Fruit fly (Drosophila melanogaster) whole organism, embryonic: Measurements from ENCODE around the gene Aprt.
A peak's percentile ranks its signal among the peaks of the same experiment; 100 is the strongest.

ENCODE experiments used
- B-H1 ChIP-seq: fragments of 200-800 bp; sonication (Bioruptor generic); IDR thresholded peaks from 3 replicates; pipeline ENCODE4 v1.3.6; 2022; ENCODE audit warnings: missing biosample characterization, missing genetic modification characterization
- Bdp1 ChIP-seq: fragments of 200-800 bp; sonication (Bioruptor generic); optimal IDR thresholded peaks from 3 replicates; lab custom pipeline; 2016; ENCODE audit warnings: missing biosample characterization, missing genetic modification characterization
- Bgb ChIP-seq: fragments of 200-800 bp; sonication (Bioruptor generic); IDR thresholded peaks from 2 replicates; pipeline ENCODE4 v1.3.6; 2022; ENCODE audit warnings: missing biosample characterization, missing genetic modification characterization; ENCODE audit not compliant: partially characterized antibody
- CG10147 ChIP-seq: fragments of 200-800 bp; sonication (Bioruptor generic); optimal IDR thresholded peaks from 2 replicates; lab custom pipeline; 2019; ENCODE audit warnings: missing biosample characterization, mild to moderate bottlenecking, missing genetic modification characterization, moderate library complexity
- CG10431 ChIP-seq: fragments of 200-800 bp; sonication (Bioruptor generic); optimal IDR thresholded peaks from 3 replicates; lab custom pipeline; 2018; ENCODE audit warnings: missing biosample characterization, mild to moderate bottlenecking, missing genetic modification characterization
- CG11085 ChIP-seq: fragments of 200-800 bp; sonication (Bioruptor generic); IDR thresholded peaks from 2 replicates; pipeline ENCODE4 v1.3.6; 2022; ENCODE audit warnings: missing biosample characterization, missing genetic modification characterization
- CG11247 ChIP-seq: fragments of 200-800 bp; sonication (Bioruptor generic); IDR thresholded peaks from 2 replicates; pipeline ENCODE4 v1.3.6; 2022; ENCODE audit warnings: missing biosample characterization, missing genetic modification characterization
- CG13296 ChIP-seq: fragments of 200-800 bp; sonication (Bioruptor generic); optimal IDR thresholded peaks from 3 replicates; lab custom pipeline; 2018; ENCODE audit warnings: missing biosample characterization, mild to moderate bottlenecking, missing genetic modification characterization
- CG13424 ChIP-seq: fragments of 200-800 bp; sonication (Bioruptor generic); optimal IDR thresholded peaks from 2 replicates; lab custom pipeline; 2019; ENCODE audit warnings: missing biosample characterization, mild to moderate bottlenecking, missing genetic modification characterization, moderate library complexity
- CG2116 ChIP-seq: fragments of 200-800 bp; sonication (Bioruptor generic); optimal IDR thresholded peaks from 3 replicates; lab custom pipeline; 2018; ENCODE audit warnings: missing biosample characterization, mild to moderate bottlenecking, missing genetic modification characterization
- CG2678 ChIP-seq: fragments of 200-800 bp; sonication (Bioruptor generic); optimal IDR thresholded peaks from 3 replicates; lab custom pipeline; 2019; ENCODE audit warnings: missing biosample characterization, mild to moderate bottlenecking, missing genetic modification characterization, moderate library complexity
- CG2875 ChIP-seq: fragments of 200-800 bp; sonication (Bioruptor generic); optimal IDR thresholded peaks from 2 replicates; lab custom pipeline; 2017; ENCODE audit warnings: missing biosample characterization, mild to moderate bottlenecking, missing genetic modification characterization, missing genetic modification reagents
- CG3065 ChIP-seq: fragments of 200-800 bp; sonication (Bioruptor generic); optimal IDR thresholded peaks from 2 replicates; lab custom pipeline; 2016; ENCODE audit warnings: missing biosample characterization, missing genetic modification characterization
- CG4282 ChIP-seq: fragments of 200-800 bp; sonication (Bioruptor generic); optimal IDR thresholded peaks from 2 replicates; lab custom pipeline; 2016; ENCODE audit warnings: missing biosample characterization, missing genetic modification characterization
- CG9215 ChIP-seq: fragments of 200-800 bp; sonication (Bioruptor generic); IDR thresholded peaks from 2 replicates; pipeline ENCODE4 v1.3.6; 2022; ENCODE audit warnings: missing biosample characterization, missing genetic modification characterization
- CG9609 ChIP-seq: fragments of 200-800 bp; sonication (Bioruptor generic); optimal IDR thresholded peaks from 3 replicates; lab custom pipeline; 2016; ENCODE audit warnings: missing biosample characterization, missing genetic modification characterization
- Dip2 ChIP-seq: fragments of 200-800 bp; sonication (Bioruptor generic); IDR thresholded peaks from 2 replicates; pipeline ENCODE4 v1.3.6; 2022; ENCODE audit warnings: missing biosample characterization, missing genetic modification characterization
- Dp ChIP-seq: fragments of 200-800 bp; sonication (Bioruptor generic); optimal IDR thresholded peaks from 2 replicates; lab custom pipeline; 2018; ENCODE audit warnings: missing biosample characterization, mild to moderate bottlenecking, missing genetic modification characterization, moderate library complexity
- Hand ChIP-seq: fragments of 200-800 bp; sonication (Bioruptor generic); optimal IDR thresholded peaks from 2 replicates; lab custom pipeline; 2017; ENCODE audit warnings: mild to moderate bottlenecking, missing biosample characterization, missing genetic modification reagents, missing genetic modification characterization
- Lhr ChIP-seq: fragments of 200-800 bp; sonication (Bioruptor generic); optimal IDR thresholded peaks from 3 replicates; lab custom pipeline; 2017; ENCODE audit warnings: mild to moderate bottlenecking, missing biosample characterization, missing genetic modification reagents, missing genetic modification characterization
- Mrtf ChIP-seq: fragments of 200-800 bp; sonication (Bioruptor generic); IDR thresholded peaks from 3 replicates; pipeline ENCODE4 v1.3.6; 2022; ENCODE audit warnings: missing biosample characterization, missing genetic modification characterization
- NK7.1 ChIP-seq: fragments of 200-800 bp; sonication (Bioruptor generic); optimal IDR thresholded peaks from 3 replicates; lab custom pipeline; 2016; ENCODE audit warnings: missing biosample characterization, missing genetic modification characterization
- Nf-YA ChIP-seq: fragments of 200-800 bp; sonication (Bioruptor generic); IDR thresholded peaks from 2 replicates; pipeline ENCODE4 v1.3.6; 2022; ENCODE audit warnings: missing biosample characterization, missing genetic modification characterization
- Nf-YB ChIP-seq: fragments of 200-800 bp; sonication (Bioruptor generic); optimal IDR thresholded peaks from 3 replicates; lab custom pipeline; 2019; ENCODE audit warnings: missing biosample characterization, mild to moderate bottlenecking, missing genetic modification characterization, moderate library complexity
- Opbp ChIP-seq: fragments of 200-800 bp; sonication (Bioruptor generic); IDR thresholded peaks from 3 replicates; pipeline ENCODE4 v1.3.6; 2022; ENCODE audit warnings: missing biosample characterization, missing genetic modification characterization; ENCODE audit not compliant: partially characterized antibody
- PHDP ChIP-seq: fragments of 200-800 bp; sonication (Bioruptor generic); optimal IDR thresholded peaks from 3 replicates; lab custom pipeline; 2018; ENCODE audit warnings: missing biosample characterization, mild to moderate bottlenecking, missing genetic modification characterization, moderate library complexity
- Ptx1 ChIP-seq: fragments of 200-800 bp; sonication (Bioruptor generic); IDR thresholded peaks from 2 replicates; pipeline ENCODE4 v1.3.6; 2022; ENCODE audit warnings: missing biosample characterization, missing genetic modification characterization
- Side ChIP-seq: fragments of 200-800 bp; sonication (Bioruptor generic); optimal IDR thresholded peaks from 2 replicates; lab custom pipeline; 2016; ENCODE audit warnings: missing biosample characterization, missing genetic modification characterization
- Sox102F ChIP-seq: fragments of 200-800 bp; sonication (Bioruptor generic); optimal IDR thresholded peaks from 2 replicates; lab custom pipeline; 2018; ENCODE audit warnings: missing biosample characterization, mild to moderate bottlenecking, missing genetic modification characterization, moderate library complexity
- ac ChIP-seq: fragments of 200-800 bp; sonication (Bioruptor generic); optimal IDR thresholded peaks from 3 replicates; lab custom pipeline; 2017; ENCODE audit warnings: missing biosample characterization, mild to moderate bottlenecking, missing genetic modification characterization
- ato ChIP-seq: fragments of 200-800 bp; sonication (Bioruptor generic); IDR thresholded peaks from 2 replicates; pipeline ENCODE4 v1.3.6; 2022; ENCODE audit warnings: missing biosample characterization, missing genetic modification characterization; ENCODE audit not compliant: partially characterized antibody
- br ChIP-seq: fragments of >200 bp; optimal IDR thresholded peaks from 2 replicates; lab custom pipeline; 2017
- cas ChIP-seq: fragments of 200-800 bp; sonication (Bioruptor generic); IDR thresholded peaks from 2 replicates; pipeline ENCODE4 v1.3.6; 2022; ENCODE audit warnings: missing biosample characterization, missing genetic modification characterization
- caup ChIP-seq: fragments of 200-800 bp; sonication (Bioruptor generic); optimal IDR thresholded peaks from 3 replicates; lab custom pipeline; 2017; ENCODE audit warnings: missing biosample characterization, mild to moderate bottlenecking, missing genetic modification characterization, moderate library complexity; ENCODE audit not compliant: severe bottlenecking
- danr ChIP-seq: fragments of 200-800 bp; sonication (Bioruptor generic); IDR thresholded peaks from 2 replicates; pipeline ENCODE4 v1.3.6; 2022; ENCODE audit warnings: missing biosample characterization, missing genetic modification characterization
- ems ChIP-seq: fragments of 200-800 bp; sonication (Bioruptor generic); optimal IDR thresholded peaks from 3 replicates; lab custom pipeline; 2016; ENCODE audit warnings: missing biosample characterization, missing genetic modification characterization
- gce ChIP-seq: fragments of 200-800 bp; sonication (Bioruptor generic); IDR thresholded peaks from 3 replicates; pipeline ENCODE4 v1.3.6; 2022; ENCODE audit warnings: missing biosample characterization, missing genetic modification characterization
- gcm2 ChIP-seq: fragments of 200-800 bp; sonication (Bioruptor generic); optimal IDR thresholded peaks from 2 replicates; lab custom pipeline; 2016; ENCODE audit warnings: missing biosample characterization, missing genetic modification characterization
- onecut ChIP-seq: fragments of 200-800 bp; sonication (Bioruptor generic); IDR thresholded peaks from 2 replicates; pipeline ENCODE4 v1.3.6; 2022; ENCODE audit warnings: missing biosample characterization, missing genetic modification characterization
- pfk ChIP-seq: fragments of 200-800 bp; sonication (Bioruptor generic); optimal IDR thresholded peaks from 2 replicates; lab custom pipeline; 2018; ENCODE audit warnings: missing biosample characterization, mild to moderate bottlenecking, missing genetic modification characterization, moderate library complexity
- psq ChIP-seq: fragments of 200-800 bp; sonication (Bioruptor generic); optimal IDR thresholded peaks from 2 replicates; lab custom pipeline; 2017; ENCODE audit warnings: missing biosample characterization, missing genetic modification characterization
- salm ChIP-seq: fragments of 200-800 bp; sonication (Bioruptor generic); optimal IDR thresholded peaks from 2 replicates; lab custom pipeline; 2018; ENCODE audit warnings: missing biosample characterization, mild to moderate bottlenecking, missing genetic modification characterization
- sd ChIP-seq: fragments of 200-800 bp; sonication (Bioruptor generic); optimal IDR thresholded peaks from 3 replicates; lab custom pipeline; 2018; ENCODE audit warnings: missing biosample characterization, mild to moderate bottlenecking, missing genetic modification characterization, moderate library complexity
- slou ChIP-seq: fragments of 200-800 bp; sonication (Bioruptor generic); optimal IDR thresholded peaks from 3 replicates; lab custom pipeline; 2016; ENCODE audit warnings: missing biosample characterization, missing genetic modification characterization
- sqz ChIP-seq: fragments of 200-800 bp; sonication (Bioruptor generic); optimal IDR thresholded peaks from 3 replicates; lab custom pipeline; 2018; ENCODE audit warnings: missing biosample characterization, mild to moderate bottlenecking, missing genetic modification characterization
- sr ChIP-seq: fragments of 200-800 bp; sonication (Bioruptor generic); IDR thresholded peaks from 3 replicates; pipeline ENCODE4 v1.3.6; 2022; ENCODE audit warnings: missing biosample characterization, missing genetic modification characterization
- stwl ChIP-seq: fragments of 200-800 bp; sonication (Bioruptor generic); optimal IDR thresholded peaks from 3 replicates; lab custom pipeline; 2018; ENCODE audit warnings: missing biosample characterization, mild to moderate bottlenecking, missing genetic modification characterization, moderate library complexity
- twi ChIP-seq: fragments of 200-800 bp; optimal IDR thresholded peaks from 2 replicates; lab custom pipeline; 2019; ENCODE audit warnings: missing biosample characterization, mild to moderate bottlenecking, missing genetic modification characterization, moderate library complexity
- usp ChIP-seq: fragments of >200 bp; optimal IDR thresholded peaks from 2 replicates; lab custom pipeline; 2017; ENCODE audit warnings: missing biosample characterization, missing genetic modification characterization
- vvl ChIP-seq: fragments of 200-800 bp; sonication (Bioruptor generic); IDR thresholded peaks from 2 replicates; pipeline ENCODE4 v1.3.6; 2022; ENCODE audit warnings: missing biosample characterization, missing genetic modification characterization
- zfh2 ChIP-seq: fragments of 200-800 bp; sonication (Bioruptor generic); optimal IDR thresholded peaks from 2 replicates; lab custom pipeline; 2016; ENCODE audit warnings: missing biosample characterization, missing genetic modification characterization

Aprt gene

dm6 chr3L:1876215-1876625, 8.6 kb downstream of the Aprt start, which contains the start of gene dre4 (continued):
- peak; percentile 51 for TF ChIP-seq caup (GFP tag; lab: Kevin White, UChicago)
- TF ChIP-seq onecut (GFP tag; lab: Robert Waterston, UW), result peak; percentile 40; the same call in 1 of the 2 replicates
- peak; percentile 41; the same call in 1 of the 2 replicates for TF ChIP-seq Nf-YA (GFP tag; lab: Robert Waterston, UW)
- TF ChIP-seq vvl, result peak; percentile 86
- peak; percentile 54 for TF ChIP-seq ems (GFP tag; lab: Kevin White, UChicago)
- TF ChIP-seq cas (GFP tag; lab: Robert Waterston, UW), result no peak
- peak; percentile 30 for TF ChIP-seq CG13296 (GFP tag; lab: Kevin White, UChicago)
- TF ChIP-seq Hand (GFP tag; lab: Kevin White, UChicago), result no peak
- TF ChIP-seq ato (GFP tag; lab: Robert Waterston, UW), result no peak
- TF ChIP-seq Bgb (GFP tag; lab: Robert Waterston, UW), result peak; percentile 70
- TF ChIP-seq CG10147 (GFP tag; lab: Kevin White, UChicago), result peak; percentile 66
- TF ChIP-seq CG2678 (tag; lab: Kevin White, UChicago), result peak; percentile 74
- TF ChIP-seq CG2875 (GFP tag; lab: Kevin White, UChicago), result peak; percentile 65
- TF ChIP-seq usp, result no peak
- 0 out of 2 replicates have a peak, but pooled peaks have one; percentile 14 for TF ChIP-seq danr (GFP tag; lab: Robert Waterston, UW)
- peak; percentile 45 for TF ChIP-seq gcm2 (GFP tag; lab: Kevin White, UChicago)
- peak; percentile 21 for TF ChIP-seq NK7.1 (GFP tag; lab: Kevin White, UChicago)
- peak; percentile 72 for TF ChIP-seq Ptx1 (GFP tag; lab: Robert Waterston, UW)
- peak; percentile 42 for TF ChIP-seq CG3065 (GFP tag; lab: Kevin White, UChicago)
- peak; percentile 93 for TF ChIP-seq Lhr (GFP tag; lab: Kevin White, UChicago)
- TF ChIP-seq CG2116, result peak; percentile 50
- peak; percentile 55 for TF ChIP-seq CG11247 (GFP tag; lab: Robert Waterston, UW)
- TF ChIP-seq B-H1 (GFP tag; lab: Robert Waterston, UW), result peak; percentile 49; the same call in 1 of the 3 replicates
- TF ChIP-seq sd (tag; lab: Kevin White, UChicago), result peak; percentile 96
- no peak for TF ChIP-seq ac (GFP tag; lab: Kevin White, UChicago)
- TF ChIP-seq gce (GFP tag; lab: Robert Waterston, UW), result no peak
- no peak for TF ChIP-seq pfk (GFP tag; lab: Kevin White, UChicago)
- no peak for TF ChIP-seq CG10431 (GFP tag; lab: Kevin White, UChicago)
- TF ChIP-seq slou, result peak; percentile 54
- peak; percentile 9 for TF ChIP-seq psq (GFP tag; lab: Kevin White, UChicago)
- peak; percentile 54 for TF ChIP-seq Bdp1
- TF ChIP-seq Dp (GFP tag; lab: Kevin White, UChicago), result peak; percentile 81
- peak; percentile 32; the same call in 1 of the 2 replicates for TF ChIP-seq CG9215 (GFP tag; lab: Robert Waterston, UW)
- peak; percentile 68 for TF ChIP-seq Side
- TF ChIP-seq br (lab: Kevin White, UChicago), result no peak
- peak; percentile 8 for TF ChIP-seq CG4282 (GFP tag; lab: Kevin White, UChicago)
- peak; percentile 71 for TF ChIP-seq CG9609 (GFP tag; lab: Kevin White, UChicago)
- peak; percentile 80 for TF ChIP-seq PHDP (tag; lab: Kevin White, UChicago)
- peak; percentile 13; the same call in 1 of the 3 replicates for TF ChIP-seq Mrtf (GFP tag; lab: Robert Waterston, UW)
- TF ChIP-seq Sox102F (GFP tag; lab: Kevin White, UChicago), result peak; percentile 66
- peak; percentile 53 for TF ChIP-seq CG13424 (tag; lab: Kevin White, UChicago)
- TF ChIP-seq stwl (tag; lab: Kevin White, UChicago), result peak; percentile 88
- peak; percentile 14 for TF ChIP-seq Nf-YB (GFP tag; lab: Kevin White, UChicago)
- peak; percentile 65 for TF ChIP-seq zfh2 (GFP tag; lab: Kevin White, UChicago)
- TF ChIP-seq sr (GFP tag; lab: Robert Waterston, UW), result no peak
- TF ChIP-seq salm (tag; lab: Kevin White, UChicago), result peak; percentile 45
- peak; percentile 36; the same call in 1 of the 2 replicates for TF ChIP-seq CG11085
- peak; percentile 99 for TF ChIP-seq sqz (GFP tag; lab: Kevin White, UChicago)
- TF ChIP-seq Dip2 (GFP tag; lab: Robert Waterston, UW), result no peak
- peak; percentile 59; the same call in 2 of the 3 replicates for TF ChIP-seq Opbp (GFP tag; lab: Robert Waterston, UW)
- no peak for TF ChIP-seq twi (tag; lab: Kevin White, UChicago)
